Fruit fly (Drosophila melanogaster) Kc167 (cell line): ENCODE results near the gene CG12998.

Source experiments
- h ChIP-seq: fragments of >200 bp; optimal IDR thresholded peaks from 3 replicates; lab custom pipeline; 2018; ENCODE audit warnings: missing external identifiers
- psq ChIP-seq: fragments of >200 bp; optimal IDR thresholded peaks from 2 replicates; lab custom pipeline; 2017; ENCODE audit warnings: missing external identifiers

- TF ChIP-seq h (lab: Kevin White, UChicago): no peak
- no peak for TF ChIP-seq psq (lab: Kevin White, UChicago)
Observed at dm6 chrX:17223715-17224114, 5.2 kb downstream of the CG12998 start, which contains the start of gene CG34327.
